Worm (Caenorhabditis elegans): Measurements from ENCODE around the gene Y38A10A.2.
A peak's percentile ranks its signal among the peaks of the same experiment; 100 is the strongest.

Y38A10A.2 gene

ce11 chrV:6053188-6053687 lies 10.0 kb downstream of the Y38A10A.2 start, which contains the start of gene seip-1 (continued):
- no peak for TF ChIP-seq F33H1.4 (GFP tag; IDR thresholded peaks at IDR 0.05)
- TF ChIP-seq repo-1 (tag; optimal IDR thresholded peaks at IDR 0.05), result no peak
- TF ChIP-seq efl-1 (GFP tag; optimal IDR thresholded peaks at IDR 0.05), result peak; percentile 48
- TF ChIP-seq nhr-90 (tag; optimal IDR thresholded peaks at IDR 0.05), result no peak
- TF ChIP-seq lir-1 (GFP tag; conservative IDR thresholded peaks at IDR 0.05), result 0 out of 2 replicates have a peak, but pooled peaks have one; percentile 16
- no peak for TF ChIP-seq F37B4.10 (GFP tag; IDR thresholded peaks at IDR 0.05)
- no peak for TF ChIP-seq lin-35 (GFP tag; optimal IDR thresholded peaks at IDR 0.05)
- peak; percentile 36 for TF ChIP-seq K12H6.12 (tag; optimal IDR thresholded peaks at IDR 0.05)
- TF ChIP-seq B0035.1 (tag; optimal IDR thresholded peaks at IDR 0.05), result no peak
- TF ChIP-seq unc-130 (GFP tag; optimal IDR thresholded peaks at IDR 0.05), result no peak
- TF ChIP-seq somi-1 (GFP tag; optimal IDR thresholded peaks at IDR 0.05), result no peak
- no peak for TF ChIP-seq hsf-1 (GFP tag; IDR thresholded peaks at IDR 0.05)
- TF ChIP-seq let-526 (GFP tag; IDR thresholded peaks at IDR 0.05), result no peak
- TF ChIP-seq cebp-1 (GFP tag; IDR thresholded peaks at IDR 0.05), result peak; percentile 70
- TF ChIP-seq cebp-1 (tag; optimal IDR thresholded peaks at IDR 0.05), result peak; percentile 94
- no peak for TF ChIP-seq bed-2 (GFP tag; IDR thresholded peaks at IDR 0.05)
- no peak for TF ChIP-seq egl-18 (GFP tag; IDR thresholded peaks at IDR 0.05)
- TF ChIP-seq aptf-2 (GFP tag; conservative IDR thresholded peaks at IDR 0.05), result no peak
- no peak for TF ChIP-seq snpc-4 (GFP tag; optimal IDR thresholded peaks at IDR 0.05)
- peak in 3 of 4 experiments; percentile 7 to 79 (median 37) for TF ChIP-seq snpc-4 (tag; optimal IDR thresholded peaks at IDR 0.05)
- TF ChIP-seq F23B12.7 (tag; optimal IDR thresholded peaks at IDR 0.05; ENCODE audit: insufficient read depth), result peak; percentile 84
- no peak for TF ChIP-seq tlf-1 (GFP tag; optimal IDR thresholded peaks at IDR 0.05)
- TF ChIP-seq madf-3 (GFP tag; IDR thresholded peaks at IDR 0.05), result no peak
- TF ChIP-seq ekl-4 (GFP tag; IDR thresholded peaks at IDR 0.05), result 0 out of 2 replicates have a peak, but pooled peaks have one; percentile 33
- no peak for TF ChIP-seq F57A8.1 (GFP tag; optimal IDR thresholded peaks at IDR 0.05)
- TF ChIP-seq lsy-27 (tag; optimal IDR thresholded peaks at IDR 0.05; ENCODE audit: borderline replicate concordance, insufficient read depth), result no peak
- TF ChIP-seq let-607 (tag; optimal IDR thresholded peaks at IDR 0.05), result no peak
- peak; percentile 4 for TF ChIP-seq ceh-27 (GFP tag; optimal IDR thresholded peaks at IDR 0.05)
- no peak for TF ChIP-seq snpc-3.4 (tag; optimal IDR thresholded peaks at IDR 0.05)
- peak; percentile 65 for TF ChIP-seq unc-62 (GFP tag; optimal IDR thresholded peaks at IDR 0.05)
- TF ChIP-seq rcor-1 (GFP tag; IDR thresholded peaks at IDR 0.05), result peak; percentile 62

ce11 chrV:6051159-6051558 lies 12.1 kb downstream of the Y38A10A.2 start, which contains the start of gene jamp-1:
Gene jamp-1, minus strand, starts transcription at chrV:6051259.
- TF ChIP-seq ztf-26 (tag; optimal IDR thresholded peaks at IDR 0.05) (no peak), B0019.2 (GFP tag; conservative IDR thresholded peaks at IDR 0.05) (no peak)

DNA sequence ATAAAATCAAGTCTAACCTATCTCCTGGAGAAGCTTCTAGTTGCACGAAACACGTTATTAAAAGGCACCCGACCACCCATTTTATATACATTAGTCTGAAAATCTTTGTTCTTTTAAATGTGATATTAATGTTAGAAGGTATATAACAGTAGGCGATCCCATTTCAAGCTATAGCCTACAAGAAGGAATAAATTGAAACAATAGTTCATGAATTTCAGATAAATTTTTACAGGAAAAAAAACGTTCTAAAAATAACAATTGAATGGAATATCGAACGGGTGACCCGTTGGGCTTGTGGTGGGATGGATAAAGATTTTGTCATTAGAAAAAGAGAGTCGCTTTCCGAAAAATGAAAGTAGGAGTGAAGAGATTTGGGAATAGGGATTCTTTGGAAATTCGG lies 15.4 kb downstream of the Y38A10A.2 start, which contains the start of gene pgap-3:
Gene pgap-3 (minus strand): TSS at position 101 of the 400 bp plus-strand sequence.
- TF ChIP-seq nhr-90 (tag; optimal IDR thresholded peaks at IDR 0.05) (no peak), egl-44 (GFP tag; IDR thresholded peaks at IDR 0.05) (no peak), repo-1 (tag; optimal IDR thresholded peaks at IDR 0.05) (no peak), madf-8 (GFP tag; conservative IDR thresholded peaks at IDR 0.05) (no peak), attf-3 (GFP tag; conservative IDR thresholded peaks at IDR 0.05) (no peak), lag-1 (GFP tag; IDR thresholded peaks at IDR 0.05) (no peak), rpc-1 (optimal IDR thresholded peaks at IDR 0.05) (no peak), rpc-1 (tag; optimal IDR thresholded peaks at IDR 0.05) (no peak), madf-3 (GFP tag; IDR thresholded peaks at IDR 0.05) (no peak)
